Worm (Caenorhabditis elegans) whole organism, mixed stage, embryonic: ENCODE data around the gene dbl-1.

Experiments
- elt-1 ChIP-seq: sonication (generic microtip); optimal IDR thresholded peaks from 2 replicates; lab custom pipeline; 2017; ENCODE audit warnings: missing genetic modification characterization, mild to moderate bottlenecking, missing compliant biosample characterization, antibody characterized with exemption, moderate library complexity, borderline replicate concordance; ENCODE audit not compliant: insufficient read depth
- lin-13 ChIP-seq: fragments of 150-350 bp; optimal IDR thresholded peaks from 2 replicates; lab custom pipeline; 2014; ENCODE audit warnings: missing biosample characterization, missing genetic modification characterization
- nhr-28 ChIP-seq: fragments of 150-350 bp; optimal IDR thresholded peaks from 2 replicates; lab custom pipeline; 2014; ENCODE audit warnings: missing biosample characterization, missing genetic modification characterization
- pha-4 ChIP-seq: fragments of 150-350 bp; optimal IDR thresholded peaks from 2 replicates; lab custom pipeline; 2018; ENCODE audit warnings: missing biosample characterization, missing genetic modification reagents, missing genetic modification characterization

DNA sequence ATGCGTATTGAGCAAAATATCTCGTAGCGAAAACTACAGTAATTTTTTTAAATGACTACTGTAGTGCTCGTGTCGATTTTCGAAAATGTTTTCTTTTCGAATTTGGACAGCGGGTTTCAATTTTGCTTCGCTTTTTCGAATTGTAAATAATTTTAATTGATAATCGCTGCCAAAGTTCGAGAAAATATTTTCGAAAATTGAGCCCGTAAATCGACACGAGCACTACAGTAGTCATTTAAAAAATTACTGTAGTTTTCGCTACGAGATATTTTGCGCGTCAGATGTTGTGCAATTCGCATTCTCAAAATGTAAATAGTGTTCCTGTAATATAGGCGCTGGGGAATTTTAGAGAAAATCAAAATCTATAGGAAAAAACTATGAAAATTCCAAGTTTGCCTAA lies 24.3 kb downstream of the dbl-1 start:
- no peak for TF ChIP-seq pha-4
- TF ChIP-seq nhr-28 (tag; lab: Kevin White, UChicago), result no peak
- no peak for TF ChIP-seq lin-13 (tag; lab: Kevin White, UChicago)
- no peak for TF ChIP-seq elt-1 (tag; lab: Kevin White, UChicago)
